Worm (Caenorhabditis elegans): Measurements from ENCODE around the gene Y51H4A.25.

DNA sequence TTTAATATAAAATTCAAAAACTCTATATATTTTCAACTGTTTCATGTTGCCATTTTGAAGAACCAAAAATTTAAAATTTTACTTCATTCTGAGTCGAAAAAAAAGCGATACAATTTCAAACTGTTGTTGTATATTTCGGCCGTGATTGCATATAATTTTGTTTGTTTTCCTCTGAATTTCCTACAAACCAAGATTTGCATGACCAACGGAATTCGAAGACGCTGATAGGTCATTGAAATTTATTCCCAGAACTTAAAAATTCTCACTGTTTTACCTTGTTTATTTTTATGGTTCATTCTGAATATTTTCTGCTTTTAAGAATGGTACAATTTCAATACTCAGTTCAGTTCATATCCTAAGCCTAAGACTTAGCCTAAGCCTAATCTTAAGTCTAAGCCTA lies 15.0 kb downstream of the Y51H4A.25 start:
- no peak for TF ChIP-seq flt-1 (GFP tag; IDR thresholded peaks at IDR 0.05)
- TF ChIP-seq ama-1 (optimal IDR thresholded peaks at IDR 0.05), result no peak
- TF ChIP-seq F13C5.2 (tag; optimal IDR thresholded peaks at IDR 0.05), result no peak
